Worm (Caenorhabditis elegans): Measurements from ENCODE around the gene gck-1.

gck-1 gene

DNA sequence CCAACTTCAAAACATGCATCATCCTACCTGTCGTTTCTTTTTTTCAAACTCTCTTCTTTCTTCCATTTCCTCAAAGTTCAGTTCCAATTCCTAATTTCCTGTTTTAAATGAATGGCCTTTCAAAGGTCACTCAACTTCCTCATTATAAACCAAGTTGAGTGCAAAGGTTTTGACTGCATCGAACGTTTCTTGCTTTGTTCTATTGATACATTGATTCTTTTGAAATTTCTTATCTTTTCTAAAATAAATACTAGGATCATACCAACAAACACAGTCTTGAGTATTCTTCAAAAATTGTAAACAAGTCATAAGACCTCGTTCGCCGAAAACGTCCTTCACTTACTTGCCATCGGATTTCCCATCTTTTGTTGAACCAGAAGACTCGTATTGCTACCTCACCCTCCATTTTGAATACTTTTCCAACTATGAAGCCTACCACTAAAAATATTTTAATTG, 42.6 kb downstream of the gck-1 start, which contains the start of gene F59E11.7:
Gene F59E11.7 (plus strand): TSS at position 51 of the 456 bp plus-strand sequence.
- TF ChIP-seq ztf-23 (GFP tag; IDR thresholded peaks at IDR 0.05) = no peak
- no peak for TF ChIP-seq flt-1 (GFP tag; IDR thresholded peaks at IDR 0.05)

DNA sequence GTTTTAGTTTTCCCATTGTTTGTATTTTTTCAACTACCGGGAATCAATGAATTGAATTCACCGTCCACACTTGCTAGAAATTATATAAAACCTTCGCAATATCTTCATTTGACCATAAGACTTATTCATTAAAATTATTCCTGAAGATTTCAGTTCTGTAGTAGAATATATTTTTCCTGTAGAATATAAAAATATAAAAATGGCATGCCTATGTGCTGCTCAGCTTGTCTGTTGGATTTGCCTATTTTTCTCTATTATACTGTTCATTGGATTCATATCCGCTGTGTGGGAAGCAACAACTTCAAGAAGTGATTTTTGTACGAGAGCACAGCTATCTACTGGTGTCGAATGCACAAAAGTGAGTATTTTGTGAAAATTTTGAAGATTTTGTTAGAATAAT, 44.1 kb downstream of the gck-1 start, which contains the start of gene F59E11.6:
Gene F59E11.6 (plus strand): TSS at position 111 of the 400 bp plus-strand sequence.
- no peak for TF ChIP-seq ref-1 (GFP tag; conservative IDR thresholded peaks at IDR 0.05)
- no peak for TF ChIP-seq klf-2 (GFP tag; conservative IDR thresholded peaks at IDR 0.05)
- no peak for TF ChIP-seq cog-1 (tag; optimal IDR thresholded peaks at IDR 0.05)
- TF ChIP-seq T22C8.4 (GFP tag; IDR thresholded peaks at IDR 0.05) = no peak
- TF ChIP-seq tab-1 (GFP tag; IDR thresholded peaks at IDR 0.05) = no peak

- TF ChIP-seq cog-1 (tag; optimal IDR thresholded peaks at IDR 0.05) = no peak
- TF ChIP-seq ref-1 (GFP tag; conservative IDR thresholded peaks at IDR 0.05) = no peak
- no peak for TF ChIP-seq ztf-29 (GFP tag; IDR thresholded peaks at IDR 0.05)
- TF ChIP-seq flt-1 (GFP tag; IDR thresholded peaks at IDR 0.05) = no peak
- no peak for TF ChIP-seq klf-2 (GFP tag; conservative IDR thresholded peaks at IDR 0.05)
- no peak for TF ChIP-seq med-1 (GFP tag; optimal IDR thresholded peaks at IDR 0.05; ENCODE audit: insufficient read depth)
- no peak for TF ChIP-seq tab-1 (GFP tag; IDR thresholded peaks at IDR 0.05)
- no peak for TF ChIP-seq ztf-23 (GFP tag; IDR thresholded peaks at IDR 0.05)
- no peak for TF ChIP-seq T22C8.4 (GFP tag; IDR thresholded peaks at IDR 0.05)
Measured at ce11 chrV:8994272-8994671, 46.7 kb downstream of the gck-1 start.

ce11 chrV:8994801-8995200, 47.2 kb downstream of the gck-1 start, which contains the start of gene F59E11.5:
Gene F59E11.5 (plus strand): TSS chrV:8995101.
- TF ChIP-seq med-1 (GFP tag; optimal IDR thresholded peaks at IDR 0.05; ENCODE audit: insufficient read depth) (no peak), ztf-23 (GFP tag; IDR thresholded peaks at IDR 0.05) (no peak), flt-1 (GFP tag; IDR thresholded peaks at IDR 0.05) (no peak), klf-2 (GFP tag; conservative IDR thresholded peaks at IDR 0.05) (no peak), T22C8.4 (GFP tag; IDR thresholded peaks at IDR 0.05) (no peak), cog-1 (tag; optimal IDR thresholded peaks at IDR 0.05) (no peak), tab-1 (GFP tag; IDR thresholded peaks at IDR 0.05) (no peak), ztf-29 (GFP tag; IDR thresholded peaks at IDR 0.05) (no peak), ref-1 (GFP tag; conservative IDR thresholded peaks at IDR 0.05) (no peak)

DNA sequence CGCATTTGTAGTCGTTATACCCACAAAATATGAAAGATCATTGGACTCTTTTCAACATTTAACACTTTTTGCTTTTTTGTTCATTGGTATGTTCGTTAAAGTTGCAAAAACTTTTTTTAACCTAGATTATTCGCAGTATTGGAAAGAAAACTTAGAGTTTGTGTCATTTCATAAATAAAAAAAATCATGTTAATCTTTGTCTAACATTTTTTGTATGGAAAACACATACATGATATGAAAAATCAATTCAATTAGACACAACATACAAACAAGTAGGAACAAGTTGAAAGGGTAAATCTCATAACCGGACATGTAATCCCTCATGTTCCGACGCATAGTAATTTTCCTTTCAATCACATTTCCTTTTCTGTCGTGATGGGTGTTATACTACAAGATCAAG, 53.6 kb downstream of the gck-1 start, which contains the start of gene F59E11.2:
Gene F59E11.2 (plus strand): TSS at position 301 of the 400 bp plus-strand sequence.
- TF ChIP-seq cog-1 (tag; optimal IDR thresholded peaks at IDR 0.05) = no peak
- no peak for TF ChIP-seq flt-1 (GFP tag; IDR thresholded peaks at IDR 0.05)
- no peak for TF ChIP-seq T22C8.4 (GFP tag; IDR thresholded peaks at IDR 0.05)
- no peak for TF ChIP-seq med-1 (GFP tag; optimal IDR thresholded peaks at IDR 0.05; ENCODE audit: insufficient read depth)
- TF ChIP-seq ztf-29 (GFP tag; IDR thresholded peaks at IDR 0.05) = no peak
- TF ChIP-seq ref-1 (GFP tag; conservative IDR thresholded peaks at IDR 0.05) = no peak
- no peak for TF ChIP-seq ztf-23 (GFP tag; IDR thresholded peaks at IDR 0.05)
- TF ChIP-seq klf-2 (GFP tag; conservative IDR thresholded peaks at IDR 0.05) = no peak
- no peak for TF ChIP-seq tab-1 (GFP tag; IDR thresholded peaks at IDR 0.05)

- TF ChIP-seq ztf-29 (GFP tag; IDR thresholded peaks at IDR 0.05) = no peak
- TF ChIP-seq ref-1 (GFP tag; conservative IDR thresholded peaks at IDR 0.05) = no peak
- TF ChIP-seq flt-1 (GFP tag; IDR thresholded peaks at IDR 0.05) = no peak
- no peak for TF ChIP-seq cog-1 (tag; optimal IDR thresholded peaks at IDR 0.05)
- no peak for TF ChIP-seq ztf-23 (GFP tag; IDR thresholded peaks at IDR 0.05)
- TF ChIP-seq klf-2 (GFP tag; conservative IDR thresholded peaks at IDR 0.05) = no peak
- TF ChIP-seq med-1 (GFP tag; optimal IDR thresholded peaks at IDR 0.05; ENCODE audit: insufficient read depth) = no peak
- no peak for TF ChIP-seq tab-1 (GFP tag; IDR thresholded peaks at IDR 0.05)
- no peak for TF ChIP-seq T22C8.4 (GFP tag; IDR thresholded peaks at IDR 0.05)
Measured at ce11 chrV:9003291-9003690, 55.7 kb downstream of the gck-1 start, which contains the start of gene srx-1. Gene srx-1 (plus strand): TSS chrV:9003672.

DNA sequence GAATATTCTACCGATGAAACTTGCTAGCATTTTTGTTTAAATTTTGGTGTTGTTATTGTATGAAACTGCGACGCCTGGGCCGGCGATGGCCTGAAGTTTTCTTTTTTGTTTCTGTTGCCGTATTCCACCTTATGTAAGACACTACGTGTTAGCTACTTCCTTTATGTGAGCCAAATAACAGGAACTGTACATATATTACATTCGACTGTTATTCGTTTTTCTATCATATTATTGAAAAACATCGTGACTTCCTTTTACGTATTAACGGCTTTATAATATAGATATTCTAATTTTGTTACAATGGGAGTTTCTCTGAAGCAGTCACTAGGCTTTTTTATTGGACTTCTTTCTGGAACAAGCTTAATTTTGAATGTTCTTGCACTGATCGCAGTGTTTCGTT, 57.6 kb downstream of the gck-1 start, which contains the start of gene srx-3:
Gene srx-3 (plus strand): TSS at position 301 of the 400 bp plus-strand sequence.
- TF ChIP-seq med-1 (GFP tag; optimal IDR thresholded peaks at IDR 0.05; ENCODE audit: insufficient read depth) (no peak), cog-1 (tag; optimal IDR thresholded peaks at IDR 0.05) (no peak)
